Fruit fly (Drosophila melanogaster) whole organism, embryonic: ENCODE measurements around the gene ZnT86D.

ENCODE experiments used
- CG12391 ChIP-seq: fragments of 200-800 bp; sonication (Bioruptor generic); optimal IDR thresholded peaks from 3 replicates; lab custom pipeline; 2018; ENCODE audit warnings: missing biosample characterization, mild to moderate bottlenecking, missing genetic modification characterization, moderate library complexity
- CG12942 ChIP-seq: fragments of 200-800 bp; sonication (Bioruptor generic); optimal IDR thresholded peaks from 3 replicates; lab custom pipeline; 2016; ENCODE audit warnings: missing biosample characterization, missing genetic modification characterization
- CG13296 ChIP-seq: fragments of 200-800 bp; sonication (Bioruptor generic); optimal IDR thresholded peaks from 3 replicates; lab custom pipeline; 2018; ENCODE audit warnings: missing biosample characterization, mild to moderate bottlenecking, missing genetic modification characterization
- CG13894 ChIP-seq: fragments of 200-800 bp; sonication (Bioruptor generic); optimal IDR thresholded peaks from 3 replicates; lab custom pipeline; 2018; ENCODE audit warnings: missing biosample characterization, mild to moderate bottlenecking, missing genetic modification characterization, moderate library complexity
- CG14014 ChIP-seq: fragments of 200-800 bp; sonication (Bioruptor generic); IDR thresholded peaks from 2 replicates; pipeline ENCODE4 v1.3.6; 2022; ENCODE audit warnings: missing biosample characterization, missing genetic modification characterization
- CG15011 ChIP-seq: fragments of 200-800 bp; sonication (Bioruptor generic); optimal IDR thresholded peaks from 3 replicates; lab custom pipeline; 2018; ENCODE audit warnings: missing biosample characterization, mild to moderate bottlenecking, missing genetic modification characterization
- CG15514 ChIP-seq: fragments of 200-800 bp; sonication (Bioruptor generic); optimal IDR thresholded peaks from 3 replicates; lab custom pipeline; 2017; ENCODE audit warnings: missing biosample characterization, missing genetic modification characterization, mild to moderate bottlenecking, moderate library complexity, missing genetic modification reagents
- CG1603 ChIP-seq: fragments of 200-800 bp; sonication (Bioruptor generic); optimal IDR thresholded peaks from 2 replicates; lab custom pipeline; 2019; ENCODE audit warnings: missing biosample characterization, mild to moderate bottlenecking, missing genetic modification characterization, moderate library complexity
- CG17385 ChIP-seq: fragments of 200-800 bp; sonication (Bioruptor generic); optimal IDR thresholded peaks from 3 replicates; lab custom pipeline; 2018; ENCODE audit warnings: missing biosample characterization, mild to moderate bottlenecking, missing genetic modification characterization
- CG3163 ChIP-seq: fragments of 200-800 bp; sonication (Bioruptor generic); optimal IDR thresholded peaks from 3 replicates; lab custom pipeline; 2016; ENCODE audit warnings: missing biosample characterization, missing genetic modification characterization
- CG32772 ChIP-seq: fragments of 200-800 bp; sonication (Bioruptor generic); IDR thresholded peaks from 2 replicates; pipeline ENCODE4 v1.3.6; 2022; ENCODE audit warnings: missing biosample characterization, missing genetic modification characterization
- CG33557 ChIP-seq: fragments of 200-800 bp; sonication (Bioruptor generic); optimal IDR thresholded peaks from 2 replicates; lab custom pipeline; 2019; ENCODE audit warnings: missing biosample characterization, mild to moderate bottlenecking, missing genetic modification characterization, moderate library complexity
- CG4404 ChIP-seq: fragments of 200-800 bp; sonication (Bioruptor generic); IDR thresholded peaks from 2 replicates; pipeline ENCODE4 v1.3.6; 2022; ENCODE audit warnings: missing biosample characterization, missing genetic modification characterization
- CG4854 ChIP-seq: fragments of 200-800 bp; sonication (Bioruptor generic); optimal IDR thresholded peaks from 2 replicates; lab custom pipeline; 2016; ENCODE audit warnings: missing biosample characterization, missing genetic modification characterization, inconsistent platforms
- CG8281 ChIP-seq: fragments of 200-800 bp; sonication (Bioruptor generic); optimal IDR thresholded peaks from 2 replicates; lab custom pipeline; 2018; ENCODE audit warnings: missing biosample characterization, mild to moderate bottlenecking, missing genetic modification characterization, moderate library complexity
- CG8388 ChIP-seq: fragments of 200-800 bp; sonication (Bioruptor generic); optimal IDR thresholded peaks from 2 replicates; lab custom pipeline; 2019; ENCODE audit warnings: missing biosample characterization, mild to moderate bottlenecking, missing genetic modification characterization, moderate library complexity
- D19B ChIP-seq: fragments of 200-800 bp; sonication (Bioruptor generic); optimal IDR thresholded peaks from 2 replicates; lab custom pipeline; 2017; ENCODE audit warnings: missing biosample characterization, mild to moderate bottlenecking, missing genetic modification characterization
- Doc2 ChIP-seq: fragments of 200-800 bp; sonication (Bioruptor generic); IDR thresholded peaks from 2 replicates; pipeline ENCODE4 v1.3.6; 2022; ENCODE audit warnings: missing biosample characterization, missing genetic modification characterization
- Dp ChIP-seq: fragments of 200-800 bp; sonication (Bioruptor generic); optimal IDR thresholded peaks from 2 replicates; lab custom pipeline; 2018; ENCODE audit warnings: missing biosample characterization, mild to moderate bottlenecking, missing genetic modification characterization, moderate library complexity
- ERR ChIP-seq: fragments of 200-800 bp; sonication (Bioruptor generic); optimal IDR thresholded peaks from 2 replicates; lab custom pipeline; 2016; ENCODE audit warnings: missing biosample characterization, missing genetic modification characterization
- Gsc ChIP-seq: fragments of 200-800 bp; sonication (Bioruptor generic); IDR thresholded peaks from 2 replicates; pipeline ENCODE4 v1.3.6; 2022; ENCODE audit warnings: missing biosample characterization, missing genetic modification characterization
- Lpt ChIP-seq: fragments of >200 bp; optimal IDR thresholded peaks from 2 replicates; lab custom pipeline; 2018; ENCODE audit warnings: missing biosample characterization, missing genetic modification characterization
- Neu2 ChIP-seq: fragments of 200-800 bp; sonication (Bioruptor generic); optimal IDR thresholded peaks from 3 replicates; lab custom pipeline; 2016; ENCODE audit warnings: missing biosample characterization, missing genetic modification characterization, borderline replicate concordance
- Pdp1 ChIP-seq, 2 experiments: fragments of 200-800 bp; sonication (Bioruptor generic); optimal IDR thresholded peaks; 3 replicates each; lab custom pipeline; 2016; ENCODE audit warnings: missing biosample characterization in 2 of 2, missing genetic modification characterization in 2 of 2, mild to moderate bottlenecking in 1 of 2, moderate library complexity in 1 of 2
- Rfx ChIP-seq: fragments of 200-800 bp; sonication (Bioruptor generic); IDR thresholded peaks from 2 replicates; pipeline ENCODE4 v1.3.6; 2022; ENCODE audit warnings: missing biosample characterization, missing genetic modification characterization
- Sin3A ChIP-seq: fragments of >200 bp; optimal IDR thresholded peaks from 2 replicates; lab custom pipeline; 2018
- Sox102F ChIP-seq: fragments of 200-800 bp; sonication (Bioruptor generic); optimal IDR thresholded peaks from 2 replicates; lab custom pipeline; 2018; ENCODE audit warnings: missing biosample characterization, mild to moderate bottlenecking, missing genetic modification characterization, moderate library complexity
- Xrp1 ChIP-seq: fragments of 200-800 bp; sonication (Bioruptor generic); IDR thresholded peaks from 2 replicates; pipeline ENCODE4 v1.3.6; 2022; ENCODE audit warnings: missing biosample characterization, missing genetic modification characterization
- YL-1 ChIP-seq: fragments of 200-800 bp; sonication (Bioruptor generic); optimal IDR thresholded peaks from 3 replicates; lab custom pipeline; 2017; ENCODE audit warnings: missing biosample characterization, mild to moderate bottlenecking, missing genetic modification characterization
- cad ChIP-seq: fragments of >200 bp; optimal IDR thresholded peaks from 2 replicates; lab custom pipeline; 2017; ENCODE audit warnings: missing biosample characterization, missing genetic modification characterization
- caup ChIP-seq: fragments of 200-800 bp; sonication (Bioruptor generic); optimal IDR thresholded peaks from 3 replicates; lab custom pipeline; 2017; ENCODE audit warnings: missing biosample characterization, mild to moderate bottlenecking, missing genetic modification characterization, moderate library complexity; ENCODE audit not compliant: severe bottlenecking
- dati ChIP-seq: fragments of 200-800 bp; sonication (Bioruptor generic); IDR thresholded peaks from 2 replicates; pipeline ENCODE4 v1.3.6; 2022; ENCODE audit warnings: missing biosample characterization, missing genetic modification characterization
- fru ChIP-seq: fragments of >200 bp; optimal IDR thresholded peaks from 2 replicates; lab custom pipeline; 2017
- hbn ChIP-seq: fragments of 200-800 bp; sonication (Bioruptor generic); IDR thresholded peaks from 2 replicates; pipeline ENCODE4 v1.3.6; 2022; ENCODE audit warnings: missing biosample characterization, missing genetic modification characterization; ENCODE audit not compliant: partially characterized antibody
- kay ChIP-seq: fragments of 200-800 bp; sonication (Bioruptor generic); optimal IDR thresholded peaks from 2 replicates; lab custom pipeline; 2016; ENCODE audit warnings: missing biosample characterization, missing genetic modification characterization
- nau ChIP-seq: fragments of 200-800 bp; sonication (Bioruptor generic); optimal IDR thresholded peaks from 3 replicates; lab custom pipeline; 2017; ENCODE audit warnings: missing biosample characterization, mild to moderate bottlenecking, missing genetic modification characterization, missing genetic modification reagents
- nom ChIP-seq: fragments of 200-800 bp; sonication (Bioruptor generic); optimal IDR thresholded peaks from 2 replicates; lab custom pipeline; 2017; ENCODE audit warnings: missing biosample characterization, missing genetic modification characterization, mild to moderate bottlenecking, moderate library complexity, missing genetic modification reagents
- pan ChIP-seq, 4 experiments: fragments of >200 bp in 3 of 4; fragments of 200-800 bp in 1 of 4; sonication (Bioruptor generic) in 1 of 4; optimal IDR thresholded peaks in 3 of 4; IDR thresholded peaks in 1 of 4; 2 replicates each; pipeline versions ENCODE4 v1.3.6 to Lab custom; 2017 to 2022; ENCODE audit warnings: missing biosample characterization in 2 of 4, missing genetic modification characterization in 2 of 4, mixed read lengths in 1 of 4
- pb ChIP-seq: fragments of 200-800 bp; sonication (Bioruptor generic); optimal IDR thresholded peaks from 3 replicates; lab custom pipeline; 2016; ENCODE audit warnings: missing biosample characterization, missing genetic modification characterization
- phol ChIP-seq: fragments of 200-800 bp; sonication (Bioruptor generic); optimal IDR thresholded peaks from 3 replicates; lab custom pipeline; 2018; ENCODE audit warnings: missing biosample characterization, mild to moderate bottlenecking, missing genetic modification characterization, moderate library complexity
- pzg ChIP-seq: fragments of 200-800 bp; sonication (Bioruptor generic); optimal IDR thresholded peaks from 3 replicates; lab custom pipeline; 2018; ENCODE audit warnings: missing biosample characterization, mild to moderate bottlenecking, missing genetic modification characterization, moderate library complexity
- scrt ChIP-seq: fragments of 200-800 bp; sonication (Bioruptor generic); optimal IDR thresholded peaks from 2 replicates; lab custom pipeline; 2018; ENCODE audit warnings: missing biosample characterization, mild to moderate bottlenecking, missing genetic modification characterization, moderate library complexity
- sob ChIP-seq: fragments of 200-800 bp; sonication (Bioruptor generic); IDR thresholded peaks from 2 replicates; pipeline ENCODE4 v1.3.6; 2022; ENCODE audit warnings: missing biosample characterization, missing genetic modification characterization
- tgo ChIP-seq: fragments of 200-800 bp; sonication (Bioruptor generic); IDR thresholded peaks from 3 replicates; pipeline ENCODE4 v1.3.6; 2022; ENCODE audit warnings: missing biosample characterization, missing genetic modification characterization
- tx ChIP-seq: fragments of 200-800 bp; sonication (Bioruptor generic); optimal IDR thresholded peaks from 2 replicates; lab custom pipeline; 2016; ENCODE audit warnings: missing biosample characterization, missing genetic modification characterization
- unc-4 ChIP-seq: fragments of 200-800 bp; sonication (Bioruptor generic); IDR thresholded peaks from 2 replicates; pipeline ENCODE4 v1.3.6; 2022; ENCODE audit warnings: missing biosample characterization, missing genetic modification characterization; ENCODE audit not compliant: partially characterized antibody
- unpg ChIP-seq: fragments of 200-800 bp; sonication (Bioruptor generic); optimal IDR thresholded peaks from 3 replicates; lab custom pipeline; 2018; ENCODE audit warnings: missing biosample characterization, mild to moderate bottlenecking, missing genetic modification characterization, moderate library complexity
- zfh1 ChIP-seq: fragments of 200-800 bp; sonication (Bioruptor generic); IDR thresholded peaks from 3 replicates; pipeline ENCODE4 v1.3.6; 2022; ENCODE audit warnings: missing biosample characterization, missing genetic modification characterization

Gene ZnT86D

dm6 chr3R:11209801-11210402 is 4.4 kb downstream of the ZnT86D start, which contains the start of the genes SdhC and Tctp (continued):
- TF ChIP-seq CG1603 (tag; lab: Kevin White, UChicago) (peak; percentile 36), pzg (GFP tag; lab: Kevin White, UChicago) (peak; percentile 74), CG17385 (GFP tag; lab: Kevin White, UChicago) (peak; percentile 34), Gsc (GFP tag; lab: Robert Waterston, UW) (no peak), tx (no peak), pb (GFP tag; lab: Kevin White, UChicago) (peak; percentile 18), Neu2 (GFP tag; lab: Kevin White, UChicago) (no peak), CG15011 (GFP tag; lab: Kevin White, UChicago) (no peak), CG33557 (GFP tag; lab: Kevin White, UChicago) (no peak), nau (GFP tag; lab: Kevin White, UChicago) (no peak), Doc2 (GFP tag; lab: Robert Waterston, UW) (no peak), pan (optimal IDR thresholded peaks at IDR 0.05; lab: Kevin White, UChicago) (no peak), pan (GFP tag; optimal IDR thresholded peaks at IDR 0.05 in 1 of 2, IDR thresholded peaks at IDR 0.05 in 1 of 2) (peak in 1 of 2 experiments; percentile 29), CG32772 (GFP tag; lab: Robert Waterston, UW) (no peak), CG4404 (no peak), CG3163 (no peak), D19B (GFP tag; lab: Kevin White, UChicago) (peak; percentile 15), nom (peak; percentile 73), ERR (GFP tag; lab: Kevin White, UChicago) (no peak), zfh1 (GFP tag; lab: Robert Waterston, UW) (no peak; the same call in 2 of the 3 replicates), Xrp1 (GFP tag; lab: Robert Waterston, UW) (no peak; the same call in 1 of the 2 replicates), tgo (GFP tag; lab: Robert Waterston, UW) (no peak), CG8388 (GFP tag; lab: Kevin White, UChicago) (peak; percentile 15), phol (tag; lab: Kevin White, UChicago) (peak; percentile 97), YL-1 (GFP tag; lab: Kevin White, UChicago) (peak; percentile 90), CG12942 (GFP tag; lab: Kevin White, UChicago) (peak; percentile 40), Rfx (GFP tag; lab: Robert Waterston, UW) (peak; percentile 37), CG13894 (peak; percentile 72), CG15514 (peak; percentile 60), CG8281 (tag; lab: Kevin White, UChicago) (no peak), fru (lab: Kevin White, UChicago) (no peak), Sin3A (lab: Kevin White, UChicago) (peak; percentile 74), CG13296 (GFP tag; lab: Kevin White, UChicago) (peak; percentile 58), CG12391 (tag; lab: Kevin White, UChicago) (peak; percentile 77), sob (no peak), Sox102F (GFP tag; lab: Kevin White, UChicago) (no peak), CG4854 (GFP tag; lab: Kevin White, UChicago) (no peak), dati (GFP tag; lab: Robert Waterston, UW) (no peak), hbn (GFP tag; lab: Robert Waterston, UW) (peak; percentile 42; the same call in 1 of the 2 replicates), Lpt (GFP tag; lab: Kevin White, UChicago) (no peak), scrt (GFP tag; lab: Kevin White, UChicago) (peak; percentile 32), caup (peak; percentile 20), Pdp1 (GFP tag; optimal IDR thresholded peaks at IDR 0.05; lab: Kevin White, UChicago) (peak in 1 of 2 experiments; percentile 2), unpg (GFP tag; lab: Kevin White, UChicago) (peak; percentile 32), unc-4 (GFP tag; lab: Robert Waterston, UW) (0 out of 2 replicates have a peak, but pooled peaks have one; percentile 51), kay (GFP tag; lab: Kevin White, UChicago) (no peak), CG14014 (GFP tag; lab: Robert Waterston, UW) (no peak), cad (GFP tag; lab: Kevin White, UChicago) (no peak), Dp (GFP tag; lab: Kevin White, UChicago) (peak; percentile 30)
- TF ChIP-seq, all 482 proteins: peak for 221
